Worm (Caenorhabditis elegans): ENCODE results near the gene twk-16.

Gene twk-16

ce11 chrX:3061698-3062097 is 19.2 kb upstream of the twk-16 start:
- TF ChIP-seq sox-4 (tag; optimal IDR thresholded peaks at IDR 0.05) (no peak), lin-11 (tag; optimal IDR thresholded peaks at IDR 0.05) (no peak), ceh-9 (tag; optimal IDR thresholded peaks at IDR 0.05) (no peak), fax-1 (tag; optimal IDR thresholded peaks at IDR 0.05) (no peak), F13H6.1 (tag; optimal IDR thresholded peaks at IDR 0.05) (no peak), syd-9 (tag; optimal IDR thresholded peaks at IDR 0.05) (no peak), ceh-19 (GFP tag; optimal IDR thresholded peaks at IDR 0.05) (no peak), ceh-24 (tag; optimal IDR thresholded peaks at IDR 0.05) (no peak), nhr-232 (tag; optimal IDR thresholded peaks at IDR 0.05) (no peak), ets-4 (tag; optimal IDR thresholded peaks at IDR 0.05) (no peak), pat-9 (tag; optimal IDR thresholded peaks at IDR 0.05) (no peak), ceh-48 (tag; optimal IDR thresholded peaks at IDR 0.05) (no peak), fkh-6 (tag; optimal IDR thresholded peaks at IDR 0.05) (no peak), ceh-45 (GFP tag; IDR thresholded peaks at IDR 0.05) (no peak), lim-6 (tag; optimal IDR thresholded peaks at IDR 0.05) (no peak), elt-4 (tag; optimal IDR thresholded peaks at IDR 0.05) (no peak)

- no peak for TF ChIP-seq fkh-6 (tag; optimal IDR thresholded peaks at IDR 0.05)
Measured at ce11 chrX:3063274-3063673, 17.7 kb upstream of the twk-16 start, which contains the start of gene ceh-30. ceh-30 (plus strand) TSS chrX:3063574.

- TF ChIP-seq ttx-3 (tag; optimal IDR thresholded peaks at IDR 0.05) (no peak), unc-42 (tag; optimal IDR thresholded peaks at IDR 0.05) (no peak), elt-4 (tag; optimal IDR thresholded peaks at IDR 0.05) (no peak), ceh-45 (GFP tag; IDR thresholded peaks at IDR 0.05) (no peak), madf-2 (tag; optimal IDR thresholded peaks at IDR 0.05) (no peak), unc-86 (tag; optimal IDR thresholded peaks at IDR 0.05) (no peak), eyg-1 (tag; optimal IDR thresholded peaks at IDR 0.05) (no peak), sdc-2 (tag; optimal IDR thresholded peaks at IDR 0.05) (no peak), ceh-19 (GFP tag; optimal IDR thresholded peaks at IDR 0.05) (no peak), Y22D7AL.16 (tag; optimal IDR thresholded peaks at IDR 0.05) (no peak)
Measured at ce11 chrX:3067052-3067451, 13.9 kb upstream of the twk-16 start.

- TF ChIP-seq ceh-34 (tag; optimal IDR thresholded peaks at IDR 0.05) (no peak), ref-2 (tag; optimal IDR thresholded peaks at IDR 0.05) (peak; percentile 36)
Measured at ce11 chrX:3070322-3070721, 10.6 kb upstream of the twk-16 start, which contains the start of gene ceh-31. ceh-31 (minus strand) TSS chrX:3070422.

ce11 chrX:3087245-3087644 is 6.3 kb downstream of the twk-16 start, which contains the start of gene F52E4.5:
F52E4.5 (minus strand) TSS chrX:3087345.
- TF ChIP-seq fkh-10 (GFP tag; optimal IDR thresholded peaks at IDR 0.05) = no peak
- TF ChIP-seq pat-9 (tag; optimal IDR thresholded peaks at IDR 0.05) = no peak
- no peak for TF ChIP-seq ceh-18 (tag; optimal IDR thresholded peaks at IDR 0.05)
- TF ChIP-seq ceh-9 (tag; optimal IDR thresholded peaks at IDR 0.05) = no peak

- TF ChIP-seq elt-4 (tag; optimal IDR thresholded peaks at IDR 0.05) (no peak), pat-9 (tag; optimal IDR thresholded peaks at IDR 0.05) (no peak), hlh-15 (tag; optimal IDR thresholded peaks at IDR 0.05) (no peak), tbx-2 (tag; optimal IDR thresholded peaks at IDR 0.05) (no peak), pha-2 (tag; optimal IDR thresholded peaks at IDR 0.05) (no peak), hlh-8 (tag; optimal IDR thresholded peaks at IDR 0.05) (no peak), mec-3 (tag; optimal IDR thresholded peaks at IDR 0.05; ENCODE audit: borderline replicate concordance) (no peak), che-1 (tag; optimal IDR thresholded peaks at IDR 0.05) (no peak), Y22D7AL.16 (tag; optimal IDR thresholded peaks at IDR 0.05) (no peak), fax-1 (tag; optimal IDR thresholded peaks at IDR 0.05) (no peak), dmd-4 (tag; optimal IDR thresholded peaks at IDR 0.05; ENCODE audit: borderline replicate concordance) (no peak), hlh-6 (tag; optimal IDR thresholded peaks at IDR 0.05) (no peak), ceh-34 (tag; optimal IDR thresholded peaks at IDR 0.05) (no peak), lim-6 (tag; optimal IDR thresholded peaks at IDR 0.05) (no peak)
Measured at ce11 chrX:3087647-3088046, 6.7 kb downstream of the twk-16 start.
